Fruit fly (Drosophila melanogaster) whole organism, embryonic: ENCODE measurements around the gene CG6236.
A peak's percentile ranks its signal among the peaks of the same experiment; 100 is the strongest.

ENCODE experiments used
- Abd-B ChIP-seq: fragments of 200-800 bp; sonication (Bioruptor generic); optimal IDR thresholded peaks from 2 replicates; lab custom pipeline; 2018; ENCODE audit warnings: missing biosample characterization, mild to moderate bottlenecking, missing genetic modification characterization, moderate library complexity
- Adf1 ChIP-seq: fragments of 200-800 bp; sonication (Bioruptor generic); IDR thresholded peaks from 2 replicates; pipeline ENCODE4 v1.3.6; 2022; ENCODE audit warnings: missing biosample characterization, missing genetic modification characterization
- Bdp1 ChIP-seq: fragments of 200-800 bp; sonication (Bioruptor generic); optimal IDR thresholded peaks from 3 replicates; lab custom pipeline; 2016; ENCODE audit warnings: missing biosample characterization, missing genetic modification characterization
- CG10267 ChIP-seq: fragments of 200-800 bp; sonication (Bioruptor generic); optimal IDR thresholded peaks from 2 replicates; lab custom pipeline; 2018; ENCODE audit warnings: missing biosample characterization, mild to moderate bottlenecking, missing genetic modification characterization, moderate library complexity
- CG10979 ChIP-seq: fragments of 200-800 bp; sonication (Bioruptor generic); optimal IDR thresholded peaks from 2 replicates; lab custom pipeline; 2018; ENCODE audit warnings: missing biosample characterization, mild to moderate bottlenecking, missing genetic modification characterization, moderate library complexity
- CG11247 ChIP-seq: fragments of 200-800 bp; sonication (Bioruptor generic); IDR thresholded peaks from 2 replicates; pipeline ENCODE4 v1.3.6; 2022; ENCODE audit warnings: missing biosample characterization, missing genetic modification characterization
- CG11398 ChIP-seq: fragments of 200-800 bp; sonication (Bioruptor generic); optimal IDR thresholded peaks from 2 replicates; lab custom pipeline; 2016; ENCODE audit warnings: missing biosample characterization, missing genetic modification characterization
- CG12219 ChIP-seq: fragments of 200-800 bp; sonication (Bioruptor generic); optimal IDR thresholded peaks from 3 replicates; lab custom pipeline; 2018; ENCODE audit warnings: missing biosample characterization, mild to moderate bottlenecking, missing genetic modification characterization
- CG12659 ChIP-seq: fragments of 200-800 bp; sonication (Bioruptor generic); optimal IDR thresholded peaks from 3 replicates; lab custom pipeline; 2017; ENCODE audit warnings: mild to moderate bottlenecking, missing biosample characterization, missing genetic modification reagents, missing genetic modification characterization
- CG14860 ChIP-seq: fragments of 200-800 bp; sonication (Bioruptor generic); IDR thresholded peaks from 3 replicates; pipeline ENCODE4 v1.3.6; 2022; ENCODE audit warnings: missing biosample characterization, missing genetic modification characterization; ENCODE audit not compliant: partially characterized antibody
- CG15479 ChIP-seq: fragments of 200-800 bp; sonication (Bioruptor generic); optimal IDR thresholded peaks from 3 replicates; lab custom pipeline; 2019; ENCODE audit warnings: missing biosample characterization, mild to moderate bottlenecking, missing genetic modification characterization, moderate library complexity
- CG15514 ChIP-seq: fragments of 200-800 bp; sonication (Bioruptor generic); optimal IDR thresholded peaks from 3 replicates; lab custom pipeline; 2017; ENCODE audit warnings: missing biosample characterization, missing genetic modification characterization, mild to moderate bottlenecking, moderate library complexity, missing genetic modification reagents
- CG1602 ChIP-seq: fragments of 200-800 bp; sonication (Bioruptor generic); optimal IDR thresholded peaks from 3 replicates; lab custom pipeline; 2016; ENCODE audit warnings: missing biosample characterization, missing genetic modification characterization
- CG1647 ChIP-seq: fragments of 200-800 bp; sonication (Bioruptor generic); optimal IDR thresholded peaks from 3 replicates; lab custom pipeline; 2016; ENCODE audit warnings: missing biosample characterization, missing genetic modification characterization
- CG17612 ChIP-seq: fragments of 200-800 bp; sonication (Bioruptor generic); IDR thresholded peaks from 2 replicates; pipeline ENCODE4 v1.3.6; 2022; ENCODE audit warnings: missing biosample characterization, missing genetic modification characterization
- CG2129 ChIP-seq: fragments of 200-800 bp; sonication (Bioruptor generic); IDR thresholded peaks from 2 replicates; pipeline ENCODE4 v1.3.6; 2022; ENCODE audit warnings: missing biosample characterization, missing genetic modification characterization; ENCODE audit not compliant: partially characterized antibody
- CG2712 ChIP-seq: fragments of 200-800 bp; optimal IDR thresholded peaks from 3 replicates; lab custom pipeline; 2019; ENCODE audit warnings: missing biosample characterization, mild to moderate bottlenecking, missing genetic modification characterization, moderate library complexity
- CG31441 ChIP-seq: fragments of 200-800 bp; sonication (Bioruptor generic); IDR thresholded peaks from 2 replicates; pipeline ENCODE4 v1.3.6; 2022; ENCODE audit warnings: missing biosample characterization, missing genetic modification characterization
- CG34376 ChIP-seq: fragments of 200-800 bp; sonication (Bioruptor generic); optimal IDR thresholded peaks from 2 replicates; lab custom pipeline; 2018; ENCODE audit warnings: missing biosample characterization, mild to moderate bottlenecking, missing genetic modification characterization
- CG6854 ChIP-seq: fragments of 200-800 bp; sonication (Bioruptor generic); optimal IDR thresholded peaks from 3 replicates; lab custom pipeline; 2017; ENCODE audit warnings: missing biosample characterization, mild to moderate bottlenecking, missing genetic modification characterization
- CG7556 ChIP-seq: fragments of 200-800 bp; sonication (Bioruptor generic); optimal IDR thresholded peaks from 2 replicates; lab custom pipeline; 2017; ENCODE audit warnings: missing biosample characterization, mild to moderate bottlenecking, missing genetic modification characterization
- CG8281 ChIP-seq: fragments of 200-800 bp; sonication (Bioruptor generic); optimal IDR thresholded peaks from 2 replicates; lab custom pipeline; 2018; ENCODE audit warnings: missing biosample characterization, mild to moderate bottlenecking, missing genetic modification characterization, moderate library complexity
- Doc2 ChIP-seq: fragments of 200-800 bp; sonication (Bioruptor generic); IDR thresholded peaks from 2 replicates; pipeline ENCODE4 v1.3.6; 2022; ENCODE audit warnings: missing biosample characterization, missing genetic modification characterization
- ERR ChIP-seq: fragments of 200-800 bp; sonication (Bioruptor generic); optimal IDR thresholded peaks from 2 replicates; lab custom pipeline; 2016; ENCODE audit warnings: missing biosample characterization, missing genetic modification characterization
- Fer3 ChIP-seq: fragments of 200-800 bp; sonication (Bioruptor generic); optimal IDR thresholded peaks from 2 replicates; lab custom pipeline; 2018; ENCODE audit warnings: missing biosample characterization, mild to moderate bottlenecking, missing genetic modification characterization, moderate library complexity
- Hand ChIP-seq: fragments of 200-800 bp; sonication (Bioruptor generic); optimal IDR thresholded peaks from 2 replicates; lab custom pipeline; 2017; ENCODE audit warnings: mild to moderate bottlenecking, missing biosample characterization, missing genetic modification reagents, missing genetic modification characterization
- Lim3 ChIP-seq: fragments of 200-800 bp; sonication (Bioruptor generic); IDR thresholded peaks from 2 replicates; pipeline ENCODE4 v1.3.6; 2022; ENCODE audit warnings: missing biosample characterization, missing genetic modification characterization
- NC2α ChIP-seq: fragments of 200-800 bp; sonication (Bioruptor generic); optimal IDR thresholded peaks from 2 replicates; lab custom pipeline; 2016; ENCODE audit warnings: missing biosample characterization, missing genetic modification characterization
- Optix ChIP-seq: fragments of 200-800 bp; sonication (Bioruptor generic); IDR thresholded peaks from 3 replicates; pipeline ENCODE4 v1.3.6; 2022; ENCODE audit warnings: missing biosample characterization, missing genetic modification characterization
- Sin3A ChIP-seq: fragments of >200 bp; optimal IDR thresholded peaks from 2 replicates; lab custom pipeline; 2018
- TFAM ChIP-seq: fragments of 200-800 bp; sonication (Bioruptor generic); optimal IDR thresholded peaks from 2 replicates; lab custom pipeline; 2017; ENCODE audit warnings: missing biosample characterization, missing genetic modification characterization, inconsistent platforms
- abd-A ChIP-seq: fragments of 200-800 bp; sonication (Bioruptor generic); optimal IDR thresholded peaks from 3 replicates; lab custom pipeline; 2019; ENCODE audit warnings: missing biosample characterization, mild to moderate bottlenecking, missing genetic modification characterization, moderate library complexity
- amos ChIP-seq: fragments of 200-800 bp; sonication (Bioruptor generic); IDR thresholded peaks from 2 replicates; pipeline ENCODE4 v1.3.6; 2022; ENCODE audit warnings: missing biosample characterization, missing genetic modification characterization; ENCODE audit not compliant: partially characterized antibody
- chinmo ChIP-seq: fragments of 200-800 bp; sonication (Bioruptor generic); IDR thresholded peaks from 4 replicates; pipeline ENCODE4 v1.3.6; 2022; ENCODE audit warnings: missing biosample characterization, missing genetic modification characterization; ENCODE audit not compliant: partially characterized antibody
- crp ChIP-seq, 2 experiments: fragments of 200-800 bp; sonication (Bioruptor generic); optimal IDR thresholded peaks; 2 replicates in 1 of 2; 3 replicates in 1 of 2; lab custom pipeline; 2017; ENCODE audit warnings: missing biosample characterization in 2 of 2, missing genetic modification characterization in 2 of 2, mild to moderate bottlenecking in 1 of 2, moderate library complexity in 1 of 2
- dysf ChIP-seq: fragments of 200-800 bp; sonication (Bioruptor generic); IDR thresholded peaks from 3 replicates; pipeline ENCODE4 v1.3.6; 2022; ENCODE audit warnings: missing biosample characterization, missing genetic modification characterization
- eve ChIP-seq, 2 experiments: fragments of >200 bp; optimal IDR thresholded peaks; 2 replicates each; lab custom pipeline; 2017; ENCODE audit warnings: missing biosample characterization in 2 of 2, missing genetic modification characterization in 2 of 2
- gsb ChIP-seq: fragments of 200-800 bp; sonication (Bioruptor generic); IDR thresholded peaks from 2 replicates; pipeline ENCODE4 v1.3.6; 2022; ENCODE audit warnings: missing biosample characterization, missing genetic modification characterization
- gsb-n ChIP-seq: fragments of 200-800 bp; sonication (Bioruptor generic); optimal IDR thresholded peaks from 3 replicates; lab custom pipeline; 2018; ENCODE audit warnings: missing biosample characterization, mild to moderate bottlenecking, missing genetic modification characterization
- inv ChIP-seq: fragments of 200-800 bp; sonication (Bioruptor generic); IDR thresholded peaks from 2 replicates; pipeline ENCODE4 v1.3.6; 2022; ENCODE audit warnings: missing biosample characterization, missing genetic modification characterization; ENCODE audit not compliant: partially characterized antibody
- jing ChIP-seq: fragments of 200-800 bp; sonication (Bioruptor generic); optimal IDR thresholded peaks from 2 replicates; lab custom pipeline; 2018; ENCODE audit warnings: missing biosample characterization, mild to moderate bottlenecking, missing genetic modification characterization
- mld ChIP-seq: fragments of 200-800 bp; sonication (Bioruptor generic); IDR thresholded peaks from 3 replicates; pipeline ENCODE4 v1.3.6; 2022; ENCODE audit warnings: missing biosample characterization, missing genetic modification characterization; ENCODE audit not compliant: partially characterized antibody
- nmo ChIP-seq: fragments of 200-800 bp; sonication (Bioruptor generic); optimal IDR thresholded peaks from 2 replicates; lab custom pipeline; 2018; ENCODE audit warnings: missing biosample characterization, mild to moderate bottlenecking, missing genetic modification characterization, moderate library complexity
- p53 ChIP-seq: fragments of 200-800 bp; sonication (Bioruptor generic); optimal IDR thresholded peaks from 2 replicates; lab custom pipeline; 2016; ENCODE audit warnings: missing biosample characterization, missing genetic modification characterization
- ssp ChIP-seq: fragments of 200-800 bp; sonication (Bioruptor generic); IDR thresholded peaks from 2 replicates; pipeline ENCODE4 v1.3.6; 2022; ENCODE audit warnings: missing biosample characterization, missing genetic modification characterization
- tin ChIP-seq: fragments of 200-800 bp; sonication (Bioruptor generic); optimal IDR thresholded peaks from 3 replicates; lab custom pipeline; 2016; ENCODE audit warnings: missing biosample characterization, missing genetic modification characterization
- ttk ChIP-seq: fragments of 200-800 bp; sonication (Bioruptor generic); IDR thresholded peaks from 2 replicates; pipeline ENCODE4 v2.1.2; 2022; ENCODE audit warnings: missing biosample characterization, missing genetic modification characterization
- tx ChIP-seq: fragments of 200-800 bp; sonication (Bioruptor generic); optimal IDR thresholded peaks from 2 replicates; lab custom pipeline; 2016; ENCODE audit warnings: missing biosample characterization, missing genetic modification characterization

The CG6236 gene

DNA sequence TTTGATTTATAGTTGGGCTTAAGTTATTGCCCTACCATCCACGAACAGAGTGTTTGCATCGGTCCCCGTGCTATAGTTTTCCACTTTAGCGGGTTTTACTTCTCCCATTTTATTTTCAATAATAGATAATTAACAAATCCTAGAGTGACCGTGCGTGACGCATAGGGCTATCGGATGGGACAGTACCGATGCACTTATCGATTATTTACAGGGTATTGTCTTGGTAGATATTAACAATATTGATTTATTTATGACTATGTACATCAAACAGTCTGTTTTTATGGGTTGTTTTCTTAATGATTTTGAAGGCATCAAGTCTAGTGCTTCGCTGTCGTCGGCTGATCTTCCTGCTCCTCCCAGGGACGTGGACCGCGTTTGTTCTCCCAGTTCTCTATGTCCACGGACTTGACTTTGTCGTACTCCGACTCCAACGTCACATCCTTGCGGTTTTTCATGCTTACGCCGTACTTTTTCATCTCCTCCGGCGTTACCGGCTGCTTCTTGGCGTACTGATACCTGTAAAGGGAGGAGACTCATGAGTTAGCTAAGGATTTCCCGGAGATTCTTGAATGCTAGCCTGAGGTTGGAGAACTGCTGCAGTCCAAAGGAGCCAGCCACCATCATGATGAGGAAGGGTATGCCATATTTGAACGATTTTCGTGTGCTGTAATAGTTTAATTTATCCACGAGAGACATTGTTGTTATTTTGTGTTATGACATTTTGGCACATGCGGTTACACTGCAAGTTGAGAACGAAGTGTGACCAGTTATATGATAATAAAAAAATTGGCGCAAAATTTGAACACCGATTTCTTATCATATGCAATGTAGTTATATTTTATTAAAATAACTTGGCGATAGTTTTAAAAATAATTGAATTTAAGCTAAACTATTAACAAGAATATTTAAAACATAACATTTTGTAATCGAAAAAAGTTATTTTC lies 49.9 kb downstream of the CG6236 start, which contains the start of the genes MRG15 and Tm1 (continued):
- no peak for TF ChIP-seq ssp (GFP tag; lab: Robert Waterston, UW)
- TF ChIP-seq CG14860 = peak; percentile 53; the same call in 2 of the 3 replicates
- TF ChIP-seq Optix (GFP tag; lab: Robert Waterston, UW) = no peak
- no peak for TF ChIP-seq CG11398
- no peak for TF ChIP-seq Doc2
- no peak for TF ChIP-seq CG12219
- TF ChIP-seq gsb (GFP tag; lab: Robert Waterston, UW) = no peak
- no peak for TF ChIP-seq dysf (GFP tag; lab: Robert Waterston, UW)
- no peak for TF ChIP-seq CG8281 (tag; lab: Kevin White, UChicago)
- no peak for TF ChIP-seq CG10979
- no peak for TF ChIP-seq CG11247 (GFP tag; lab: Robert Waterston, UW)
- TF ChIP-seq CG7556 (GFP tag; lab: Kevin White, UChicago) = no peak
- 0 out of 2 replicates have a peak, but pooled peaks have one; percentile 19 for TF ChIP-seq CG2129
- TF ChIP-seq Sin3A (lab: Kevin White, UChicago) = peak; percentile 50
- TF ChIP-seq crp (GFP tag; optimal IDR thresholded peaks at IDR 0.05; lab: Kevin White, UChicago) = no peak
- no peak for TF ChIP-seq CG10267 (tag; lab: Kevin White, UChicago)
- TF ChIP-seq Bdp1 (GFP tag; lab: Kevin White, UChicago) = no peak
- TF ChIP-seq CG1647 (GFP tag; lab: Kevin White, UChicago) = no peak
- TF ChIP-seq CG31441 = no peak
- no peak for TF ChIP-seq abd-A (tag; lab: Kevin White, UChicago)
- TF ChIP-seq jing = no peak
- TF ChIP-seq tx (GFP tag; lab: Kevin White, UChicago) = no peak
- TF ChIP-seq eve (GFP tag; optimal IDR thresholded peaks at IDR 0.05; lab: Kevin White, UChicago) = no peak
- TF ChIP-seq ttk (GFP tag; lab: Robert Waterston, UW) = no peak
- no peak for TF ChIP-seq Hand (GFP tag; lab: Kevin White, UChicago)
- no peak for TF ChIP-seq NC2α (GFP tag; lab: Kevin White, UChicago)
- peak; percentile 28 for TF ChIP-seq Abd-B (GFP tag; lab: Kevin White, UChicago)
- no peak for TF ChIP-seq tin (GFP tag; lab: Kevin White, UChicago)
- TF ChIP-seq Lim3 (GFP tag; lab: Robert Waterston, UW) = no peak
- TF ChIP-seq p53 = no peak
- TF ChIP-seq chinmo (GFP tag; lab: Robert Waterston, UW) = peak; percentile 65; the same call in 1 of the 4 replicates
- TF ChIP-seq inv = peak; percentile 49; the same call in 1 of the 2 replicates
- no peak for TF ChIP-seq gsb-n (tag; lab: Kevin White, UChicago)
- peak; percentile 43; the same call in 1 of the 3 replicates for TF ChIP-seq mld (GFP tag; lab: Robert Waterston, UW)
- TF ChIP-seq CG15514 (GFP tag; lab: Kevin White, UChicago) = peak; percentile 38
- no peak for TF ChIP-seq CG15479 (GFP tag; lab: Kevin White, UChicago)
- TF ChIP-seq CG17612 (GFP tag; lab: Robert Waterston, UW) = no peak
- TF ChIP-seq CG12659 (GFP tag; lab: Kevin White, UChicago) = peak; percentile 17
- TF ChIP-seq CG1602 (GFP tag; lab: Kevin White, UChicago) = no peak
- no peak for TF ChIP-seq CG6854
- TF ChIP-seq CG34376 = no peak
- TF ChIP-seq amos (GFP tag; lab: Robert Waterston, UW) = peak; percentile 74; the same call in 1 of the 2 replicates
- TF ChIP-seq Adf1 (GFP tag; lab: Robert Waterston, UW) = no peak
- no peak for TF ChIP-seq Fer3
- no peak for TF ChIP-seq CG2712
- no peak for TF ChIP-seq TFAM (GFP tag; lab: Kevin White, UChicago)
- peak; percentile 9 for TF ChIP-seq nmo (GFP tag; lab: Kevin White, UChicago)
- TF ChIP-seq ERR (GFP tag; lab: Kevin White, UChicago) = no peak
